Worm (Caenorhabditis elegans): Measurements from ENCODE around the gene str-32.

- TF ChIP-seq pax-1 (tag; optimal IDR thresholded peaks at IDR 0.05) = no peak
- no peak for TF ChIP-seq unc-86 (tag; optimal IDR thresholded peaks at IDR 0.05)
These were observed 9.5 kb upstream of the str-32 start for ce11 chrV:4890781-4891180.
